Fruit fly (Drosophila melanogaster) S2 (cell line): Measurements from ENCODE around the gene Cpsf6.

Experiments used
- CG8478 ChIP-seq: fragments of >200 bp; optimal IDR thresholded peaks from 2 replicates; lab custom pipeline; 2018
- CTCF ChIP-seq, 2 experiments: fragments of >200 bp; optimal IDR thresholded peaks; 2 replicates each; lab custom pipeline; 2018

- no peak for TF ChIP-seq CG8478 (lab: Kevin White, UChicago)
- no peak for TF ChIP-seq CTCF (optimal IDR thresholded peaks at IDR 0.05; lab: Kevin White, UChicago)
These were observed 11.4 kb downstream of the Cpsf6 start, which contains the start of the genes CG7194 and Sbp2 for dm6 chr3L:8303912-8304311.
